Worm (Caenorhabditis elegans): ENCODE data around the gene syx-5.

syx-5 gene

ce11 chrV:11802508-11802907 lies 37.8 kb downstream of the syx-5 start (continued):
- TF ChIP-seq C06A6.2 (GFP tag; conservative IDR thresholded peaks at IDR 0.05), result peak; percentile 60; the same call in 1 of the 2 replicates
- peak; percentile 63 for TF ChIP-seq nhr-80 (tag; optimal IDR thresholded peaks at IDR 0.05)
- peak; percentile 59 for TF ChIP-seq atf-7 (tag; optimal IDR thresholded peaks at IDR 0.05)
- TF ChIP-seq unc-130 (GFP tag; optimal IDR thresholded peaks at IDR 0.05), result no peak

- TF ChIP-seq ztf-22 (GFP tag; optimal IDR thresholded peaks at IDR 0.05), result no peak
- no peak for TF ChIP-seq cebp-1 (GFP tag; IDR thresholded peaks at IDR 0.05)
- no peak for TF ChIP-seq cebp-1 (tag; optimal IDR thresholded peaks at IDR 0.05)
- TF ChIP-seq die-1 (tag; optimal IDR thresholded peaks at IDR 0.05), result peak; percentile 24
- no peak for TF ChIP-seq ekl-4 (GFP tag; IDR thresholded peaks at IDR 0.05)
- TF ChIP-seq egl-18 (GFP tag; IDR thresholded peaks at IDR 0.05), result no peak
- TF ChIP-seq K11D2.4 (GFP tag; IDR thresholded peaks at IDR 0.05), result no peak
- TF ChIP-seq bed-1 (GFP tag; IDR thresholded peaks at IDR 0.05), result no peak
- TF ChIP-seq ets-4 (GFP tag; optimal IDR thresholded peaks at IDR 0.05), result no peak
- peak; percentile 49 for TF ChIP-seq lin-40 (tag; optimal IDR thresholded peaks at IDR 0.05)
- no peak for TF ChIP-seq nfyb-1 (GFP tag; IDR thresholded peaks at IDR 0.05)
- TF ChIP-seq Y56A3A.18 (GFP tag; IDR thresholded peaks at IDR 0.05), result no peak
- TF ChIP-seq rcor-1 (GFP tag; IDR thresholded peaks at IDR 0.05), result no peak
- TF ChIP-seq ceh-58 (GFP tag; IDR thresholded peaks at IDR 0.05), result no peak
- TF ChIP-seq tbx-9 (tag; optimal IDR thresholded peaks at IDR 0.05; ENCODE audit: borderline replicate concordance), result no peak
- peak; percentile 88 for TF ChIP-seq somi-1 (GFP tag; optimal IDR thresholded peaks at IDR 0.05)
- peak; percentile 3 for TF ChIP-seq nhr-80 (tag; optimal IDR thresholded peaks at IDR 0.05)
- TF ChIP-seq ztf-26 (tag; optimal IDR thresholded peaks at IDR 0.05), result peak; percentile 60
Observed at ce11 chrV:11803518-11803994, 38.9 kb downstream of the syx-5 start.

DNA sequence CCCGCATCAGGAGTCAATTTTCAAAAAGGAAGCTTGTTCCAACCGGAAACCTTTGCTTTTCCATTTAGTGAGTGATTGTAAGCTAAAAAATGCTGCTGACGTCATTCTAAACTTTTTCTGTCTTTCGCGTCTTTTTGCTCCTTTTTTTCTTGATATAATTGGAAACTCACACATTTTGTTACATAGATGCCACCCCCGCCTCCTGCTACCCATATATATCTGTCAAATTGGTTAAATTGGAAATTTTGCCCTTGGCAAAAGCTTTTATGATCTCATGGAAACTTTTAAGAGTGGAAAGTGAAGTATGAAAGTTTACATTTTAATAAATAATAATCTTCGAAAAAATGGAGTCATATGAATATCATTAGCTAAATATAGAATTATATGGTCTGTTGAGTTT lies 45.2 kb downstream of the syx-5 start:
- TF ChIP-seq bed-2 (GFP tag; IDR thresholded peaks at IDR 0.05), result no peak
- no peak for TF ChIP-seq rec-8 (tag; optimal IDR thresholded peaks at IDR 0.05)
- TF ChIP-seq chd-7 (tag; optimal IDR thresholded peaks at IDR 0.05), result no peak

ce11 chrV:11811921-11812320 lies 47.2 kb downstream of the syx-5 start, which contains the start of gene D2023.3:
Gene D2023.3, minus strand, starts transcription at chrV:11812021.
- TF ChIP-seq ztf-22 (GFP tag; optimal IDR thresholded peaks at IDR 0.05), result no peak
- TF ChIP-seq ztf-3 (GFP tag; optimal IDR thresholded peaks at IDR 0.05), result no peak
- TF ChIP-seq Y67H2A.10 (GFP tag; conservative IDR thresholded peaks at IDR 0.05), result no peak
- no peak for TF ChIP-seq nhr-27 (tag; optimal IDR thresholded peaks at IDR 0.05)

DNA sequence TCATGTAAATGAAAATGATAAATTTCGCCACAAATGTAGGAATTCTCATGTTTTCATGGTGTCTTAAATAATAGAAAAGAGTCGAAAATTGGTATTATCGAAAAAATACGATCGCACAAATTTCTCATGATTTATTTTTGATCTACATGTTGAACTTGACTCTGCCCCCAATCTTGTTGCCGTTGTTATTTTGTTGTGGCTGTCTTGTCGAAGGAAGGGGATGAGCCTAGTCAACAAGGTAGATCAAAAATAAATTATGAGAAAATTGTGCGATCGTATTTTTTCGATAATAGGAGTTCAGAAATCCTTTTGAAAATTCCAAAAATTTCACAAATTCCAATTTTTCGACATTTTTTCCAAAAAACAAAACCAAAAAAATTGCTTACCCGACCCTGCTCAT lies 50.9 kb downstream of the syx-5 start:
- TF ChIP-seq lin-40 (tag; optimal IDR thresholded peaks at IDR 0.05), result no peak
- peak; percentile 82 for TF ChIP-seq madf-6 (GFP tag; IDR thresholded peaks at IDR 0.05)
- TF ChIP-seq ceh-91 (GFP tag; IDR thresholded peaks at IDR 0.05), result peak; percentile 39; the same call in 1 of the 2 replicates
- no peak for TF ChIP-seq madf-10 (tag; optimal IDR thresholded peaks at IDR 0.05)
- peak; percentile 22; the same call in 1 of the 2 replicates for TF ChIP-seq egrh-3 (GFP tag; IDR thresholded peaks at IDR 0.05)
- peak; percentile 62 for TF ChIP-seq madf-8 (GFP tag; conservative IDR thresholded peaks at IDR 0.05)
- peak; percentile 21 for TF ChIP-seq efl-1 (GFP tag; optimal IDR thresholded peaks at IDR 0.05)
